Fruit fly (Drosophila melanogaster): Measurements from ENCODE around the gene CG7168.

The CG7168 gene

DNA sequence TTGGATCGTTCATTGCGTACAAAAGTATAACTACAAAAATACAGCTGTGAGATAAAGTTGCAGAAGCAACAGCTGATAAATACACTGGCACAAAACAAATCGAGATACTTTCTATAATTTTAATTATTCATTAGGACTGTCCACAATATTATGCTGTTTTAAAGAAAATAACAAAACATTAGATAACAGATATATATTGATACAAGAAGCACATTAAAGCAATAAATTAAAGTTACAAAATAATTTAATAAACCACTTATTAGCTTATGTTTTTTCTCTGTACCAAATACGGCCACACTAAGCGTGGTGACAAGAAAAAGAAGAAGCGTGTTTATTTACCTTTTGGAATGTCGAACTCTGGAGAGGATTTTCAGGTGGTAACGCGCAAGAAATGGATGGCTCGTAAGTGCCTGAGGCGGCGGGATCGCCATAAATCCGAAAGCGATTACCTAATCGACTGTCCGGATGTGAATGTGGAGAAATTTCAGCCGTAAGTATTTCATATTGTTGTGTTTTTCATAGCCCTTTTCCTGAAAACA is 5.6 kb downstream of the CG7168 start, which contains the start of the genes CG7988 and CG7183:
CG7988 (plus strand) TSS at position 316 of the 539 bp plus-strand sequence.
CG7183 (minus strand) TSS at position 489 of the 539 bp plus-strand sequence.
- peak; percentile 98 for TF ChIP-seq CG17801 (GFP tag; optimal IDR thresholded peaks at IDR 0.05; ENCODE audit: partially characterized antibody)

DNA sequence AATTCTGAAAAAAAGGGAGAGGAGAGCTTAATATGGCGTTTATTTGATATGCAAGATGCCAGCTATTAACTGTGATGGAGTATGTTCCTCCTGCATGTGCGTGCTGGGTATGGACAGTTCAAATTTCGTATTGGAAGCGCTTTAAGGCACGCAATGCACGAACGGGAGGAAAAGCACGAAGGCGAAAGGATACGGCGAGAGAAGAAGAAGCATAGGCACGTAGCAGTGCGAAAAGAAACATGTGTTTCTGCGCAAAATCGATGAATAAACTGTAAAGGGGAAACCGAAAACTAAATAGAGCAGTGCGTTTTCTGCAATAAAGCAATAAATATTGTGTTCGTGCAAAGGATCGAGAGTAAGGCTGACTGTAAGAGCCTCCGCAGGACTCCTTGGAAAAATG is 10.0 kb downstream of the CG7168 start, which contains the start of gene CG14314:
CG14314 (plus strand) TSS at position 243 of the 400 bp plus-strand sequence.
- TF ChIP-seq CG17801 (GFP tag; optimal IDR thresholded peaks at IDR 0.05; ENCODE audit: partially characterized antibody) = no peak

DNA sequence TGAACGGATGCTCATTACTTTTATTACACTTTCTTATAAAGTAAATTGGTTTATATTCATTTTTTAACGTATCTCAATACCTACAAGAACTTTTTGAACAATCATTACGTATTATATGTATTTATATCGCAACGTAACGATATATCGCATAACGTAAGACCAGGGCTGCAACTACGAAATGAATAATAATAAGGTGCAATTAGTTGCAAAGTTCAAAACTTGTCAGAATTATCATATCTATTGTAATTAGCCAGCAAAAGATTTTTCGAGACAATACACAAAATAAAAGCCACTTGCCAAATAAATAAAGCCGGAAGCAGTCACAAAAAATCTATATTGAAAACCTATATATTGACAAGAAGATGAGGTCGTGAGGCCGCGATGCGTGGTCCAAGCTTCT is 10.6 kb downstream of the CG7168 start:
- peak; percentile 36 for TF ChIP-seq CG17801 (GFP tag; optimal IDR thresholded peaks at IDR 0.05; ENCODE audit: partially characterized antibody)

DNA sequence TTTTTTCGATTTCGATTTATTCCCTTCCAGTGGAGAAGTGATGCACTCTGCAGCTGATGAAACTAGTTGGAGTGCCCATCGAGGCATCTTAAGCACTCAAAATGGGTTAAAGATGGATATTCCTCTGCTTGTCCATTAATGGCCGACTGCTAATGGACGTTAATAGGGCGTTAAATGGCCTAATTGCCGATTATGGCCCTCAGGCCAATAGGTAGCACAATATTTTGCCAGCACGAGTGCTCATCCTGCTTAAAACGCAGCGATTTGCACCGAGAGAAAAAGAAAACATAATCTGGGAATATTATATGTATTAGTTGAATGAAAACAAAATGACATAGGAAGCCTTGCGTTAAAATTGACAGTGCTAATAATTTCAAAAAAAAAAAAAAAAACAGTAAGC is 17.4 kb downstream of the CG7168 start, which contains the start of gene CG44158:
CG44158 (plus strand) TSS at position 301 of the 400 bp plus-strand sequence.
- no peak for TF ChIP-seq CG17801 (GFP tag; optimal IDR thresholded peaks at IDR 0.05; ENCODE audit: partially characterized antibody)

DNA sequence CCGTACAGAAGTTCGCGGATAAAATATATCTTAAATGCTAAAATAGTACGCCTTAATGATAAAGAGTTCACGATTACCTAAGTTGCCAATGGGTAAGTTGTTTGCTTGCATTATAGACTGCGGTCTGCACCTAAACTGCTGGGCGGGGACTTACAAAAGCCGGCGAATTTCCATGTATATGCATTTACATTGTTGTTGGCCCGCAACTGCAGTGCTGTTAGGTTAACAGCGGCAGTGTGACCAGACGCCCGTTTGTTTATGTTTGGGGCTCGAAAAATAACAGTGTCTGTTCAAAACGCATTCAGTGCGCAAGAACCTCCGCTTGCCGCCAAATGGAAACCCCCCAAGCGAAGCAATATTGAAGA is 26.0 kb downstream of the CG7168 start:
- TF ChIP-seq CG17801 (GFP tag; optimal IDR thresholded peaks at IDR 0.05; ENCODE audit: partially characterized antibody) = no peak

DNA sequence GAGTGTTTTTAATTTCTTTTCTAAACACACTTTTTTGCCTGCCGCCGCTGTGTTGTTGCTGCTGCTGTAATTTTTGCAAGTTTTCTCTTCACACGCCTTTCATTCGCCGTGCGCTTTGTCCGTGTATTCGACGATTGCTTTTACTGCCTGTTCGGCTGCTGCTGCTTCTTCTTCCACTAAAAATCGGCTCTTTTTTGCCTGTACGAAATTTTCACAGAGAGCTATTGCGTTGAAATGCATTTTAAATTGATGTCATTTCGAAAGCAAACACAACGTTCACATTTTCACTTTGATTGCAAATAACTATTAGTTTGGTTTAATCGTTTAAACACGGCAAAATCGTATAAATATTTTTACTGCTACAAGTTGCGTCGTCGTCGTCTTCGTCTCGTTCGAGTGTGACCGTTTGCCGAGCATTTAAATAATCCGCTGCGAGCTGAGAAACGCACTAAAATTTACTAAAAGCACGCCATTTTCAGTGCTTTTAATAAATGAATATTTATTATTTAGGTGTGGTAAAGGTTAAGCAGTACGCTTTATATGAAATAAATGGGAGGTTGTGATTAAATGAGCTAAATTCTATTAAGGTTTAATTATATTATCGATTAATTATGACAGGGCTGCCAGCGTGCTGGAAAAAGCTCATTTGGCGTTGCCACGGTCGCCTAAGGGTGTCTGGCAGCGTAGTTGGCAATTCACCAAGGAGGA is 26.6 kb downstream of the CG7168 start, which contains the start of the genes Ssdp and CG7985:
Ssdp (minus strand) TSS at position 419 of the 708 bp plus-strand sequence.
CG7985 (plus strand) TSS at position 681 of the 708 bp plus-strand sequence.
- no peak for TF ChIP-seq CG17801 (GFP tag; optimal IDR thresholded peaks at IDR 0.05; ENCODE audit: partially characterized antibody)

DNA sequence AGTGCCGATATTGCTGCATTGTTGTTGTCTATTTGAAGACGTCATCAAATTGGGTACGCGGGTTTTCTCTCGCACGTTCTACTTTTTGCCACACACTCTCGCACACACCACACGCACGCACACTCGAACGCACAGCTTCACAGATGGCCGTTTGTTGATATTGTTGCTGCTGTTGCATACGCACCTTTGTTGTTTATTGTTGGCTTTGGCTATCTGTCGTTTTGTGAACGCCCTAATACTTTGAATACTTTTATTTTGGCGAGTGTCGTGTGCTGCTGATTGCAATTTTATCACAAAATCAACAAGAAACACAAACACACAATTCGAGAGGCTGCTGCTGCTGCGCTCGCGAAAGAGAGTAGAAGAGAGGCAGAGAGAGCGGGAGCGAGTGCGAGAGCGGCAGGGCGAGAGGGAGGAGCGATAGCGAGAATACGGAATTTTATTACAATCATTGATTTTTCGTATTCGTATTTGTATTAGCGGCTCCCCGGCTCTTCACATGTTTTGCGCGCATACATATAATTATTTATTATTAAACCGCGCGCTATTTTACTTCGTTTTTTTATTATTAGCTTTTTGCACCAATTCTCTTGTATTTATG is 27.3 kb downstream of the CG7168 start:
- peak; percentile 61 for TF ChIP-seq CG17801 (GFP tag; optimal IDR thresholded peaks at IDR 0.05; ENCODE audit: partially characterized antibody)

DNA sequence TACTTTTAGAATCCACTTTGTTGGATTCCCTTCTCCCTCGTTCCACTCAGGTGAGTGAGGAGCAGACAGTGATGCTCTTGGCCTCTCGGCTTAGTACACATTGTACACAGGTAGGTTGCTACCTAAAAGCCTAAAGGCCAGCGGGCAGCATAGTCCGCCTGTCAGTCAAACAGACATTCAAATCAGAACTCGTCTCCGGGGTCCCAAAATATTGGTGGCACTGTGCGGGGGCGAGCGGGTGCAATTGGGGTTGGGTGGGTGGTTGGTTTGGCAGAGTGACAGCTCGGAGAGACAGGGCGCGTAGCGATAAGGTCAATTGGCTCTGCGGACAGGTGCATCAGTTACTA is 28.1 kb downstream of the CG7168 start:
- TF ChIP-seq CG17801 (GFP tag; optimal IDR thresholded peaks at IDR 0.05; ENCODE audit: partially characterized antibody) = no peak

DNA sequence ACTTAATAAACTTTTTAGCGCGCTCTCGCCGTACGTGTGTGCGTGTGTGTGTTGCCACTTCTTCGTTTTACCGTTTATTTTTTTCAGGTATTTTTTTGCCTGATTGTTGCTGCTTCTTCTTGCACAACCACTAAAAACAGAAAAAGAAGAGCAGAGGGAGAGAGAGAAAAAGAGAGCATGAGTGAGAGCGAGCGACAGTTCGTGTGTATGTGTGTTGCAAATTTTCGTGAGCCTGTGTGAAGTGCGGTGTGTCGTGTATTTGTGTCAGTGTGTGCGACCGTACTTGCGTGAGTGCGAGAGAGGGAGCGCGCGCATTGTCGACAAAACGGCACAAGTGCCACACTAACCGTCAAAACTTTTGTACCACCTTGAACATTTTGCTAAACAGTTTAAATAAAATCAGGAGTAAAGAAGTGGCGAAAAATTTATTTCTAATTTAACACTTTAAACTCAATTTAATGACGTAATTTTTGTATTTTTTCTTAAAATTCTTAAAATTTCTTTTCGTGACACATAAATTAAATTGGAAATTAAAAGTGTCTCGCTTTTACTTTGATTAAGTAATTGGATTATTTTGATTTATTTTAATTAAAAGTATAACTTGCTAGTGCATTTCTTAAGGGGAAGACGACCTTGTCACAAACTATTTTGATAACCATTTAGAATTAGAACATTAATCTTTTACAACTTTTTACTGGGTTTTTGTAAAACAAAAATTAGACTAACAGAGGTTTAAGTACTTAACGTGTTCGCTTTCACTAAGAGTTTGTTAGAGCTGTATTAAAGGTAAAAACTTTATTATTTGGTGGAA is 28.7 kb downstream of the CG7168 start:
- TF ChIP-seq CG17801 (GFP tag; optimal IDR thresholded peaks at IDR 0.05; ENCODE audit: partially characterized antibody) = peak; percentile 93

DNA sequence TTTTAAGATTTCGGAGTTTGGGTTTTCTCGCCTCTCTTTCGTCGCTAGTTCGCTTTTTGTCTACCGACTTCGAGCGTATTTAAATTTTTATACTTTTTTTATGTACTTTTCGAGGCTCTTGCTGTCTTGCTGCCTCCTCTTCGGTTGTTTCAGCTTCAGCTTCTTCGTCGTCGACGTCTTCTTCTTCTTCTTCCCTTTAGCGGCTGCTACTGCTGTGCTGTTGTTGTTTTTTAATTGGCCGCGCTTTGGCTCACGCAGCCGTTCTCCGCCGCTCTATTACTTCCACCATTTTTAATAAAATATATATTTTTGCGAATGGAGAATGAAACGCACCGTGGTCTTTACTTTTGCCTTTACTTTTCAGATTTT is 29.3 kb downstream of the CG7168 start:
- TF ChIP-seq CG17801 (GFP tag; optimal IDR thresholded peaks at IDR 0.05; ENCODE audit: partially characterized antibody) = no peak

DNA sequence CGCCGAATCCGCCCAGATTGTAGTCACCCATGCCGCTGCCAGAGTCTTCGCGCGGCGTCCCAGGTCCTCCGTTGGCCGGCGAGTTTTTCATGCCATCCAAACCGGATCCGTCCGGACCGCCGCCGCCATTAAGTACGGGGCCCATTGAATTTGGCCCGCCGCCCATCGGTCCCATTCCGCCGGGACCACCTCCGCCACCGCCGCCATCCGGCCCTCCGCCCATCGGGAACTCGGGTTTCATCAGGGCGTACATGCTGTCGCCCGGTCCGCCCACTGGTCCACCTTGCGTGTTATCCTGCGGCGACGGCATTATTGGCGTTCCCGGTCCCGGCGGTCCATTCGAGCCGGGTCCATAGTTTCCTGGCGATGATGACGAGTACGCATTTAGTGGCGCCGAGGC is 30.6 kb downstream of the CG7168 start:
- no peak for TF ChIP-seq CG17801 (GFP tag; optimal IDR thresholded peaks at IDR 0.05; ENCODE audit: partially characterized antibody)

DNA sequence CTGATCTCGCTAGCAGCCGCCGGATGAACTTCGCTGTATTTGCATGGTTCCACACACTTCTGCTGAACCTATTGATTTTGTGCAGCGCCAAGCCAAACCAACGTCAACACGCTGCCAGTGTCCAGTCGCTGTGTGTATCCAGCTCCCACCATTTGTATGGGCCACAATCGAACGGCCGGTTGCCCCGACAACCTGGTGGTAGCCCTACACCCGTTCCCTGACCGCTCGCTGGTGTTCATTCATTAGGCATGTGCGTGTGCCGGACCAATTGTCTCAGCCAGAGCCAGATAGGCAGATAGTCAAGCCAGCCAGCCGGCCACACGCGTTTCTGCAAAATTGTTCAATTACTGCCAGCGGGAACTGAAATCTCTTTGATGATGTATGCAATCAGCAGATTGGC is 34.0 kb downstream of the CG7168 start, which contains the start of gene CG14313:
CG14313 (minus strand) TSS at position 101 of the 400 bp plus-strand sequence.
- TF ChIP-seq CG17801 (GFP tag; optimal IDR thresholded peaks at IDR 0.05; ENCODE audit: partially characterized antibody) = no peak

DNA sequence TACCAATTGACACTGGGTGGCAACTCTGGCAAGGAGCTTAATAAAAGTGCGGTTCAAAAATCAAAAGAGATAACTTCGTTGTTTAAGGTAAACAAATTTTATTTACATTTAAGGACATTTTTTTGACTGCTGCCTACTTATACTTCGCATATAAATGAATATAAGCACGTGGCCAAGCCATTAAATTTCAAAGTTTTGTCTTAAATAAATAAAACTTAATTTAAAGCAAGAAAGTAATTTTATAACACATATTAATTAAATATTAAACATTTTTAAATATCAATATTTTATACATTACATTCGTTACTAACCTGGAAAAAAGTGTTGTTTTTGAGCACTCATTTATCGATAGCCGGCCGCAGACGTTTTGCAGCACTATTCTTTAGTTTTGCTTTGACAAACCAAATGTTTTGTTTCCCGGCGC is 37.2 kb downstream of the CG7168 start, which contains the start of the genes CG12321 and MED17:
CG12321 (minus strand) TSS at position 6 of the 424 bp plus-strand sequence.
MED17 (plus strand) TSS at position 371 of the 424 bp plus-strand sequence.
- peak; percentile 85 for TF ChIP-seq CG17801 (GFP tag; optimal IDR thresholded peaks at IDR 0.05; ENCODE audit: partially characterized antibody)

DNA sequence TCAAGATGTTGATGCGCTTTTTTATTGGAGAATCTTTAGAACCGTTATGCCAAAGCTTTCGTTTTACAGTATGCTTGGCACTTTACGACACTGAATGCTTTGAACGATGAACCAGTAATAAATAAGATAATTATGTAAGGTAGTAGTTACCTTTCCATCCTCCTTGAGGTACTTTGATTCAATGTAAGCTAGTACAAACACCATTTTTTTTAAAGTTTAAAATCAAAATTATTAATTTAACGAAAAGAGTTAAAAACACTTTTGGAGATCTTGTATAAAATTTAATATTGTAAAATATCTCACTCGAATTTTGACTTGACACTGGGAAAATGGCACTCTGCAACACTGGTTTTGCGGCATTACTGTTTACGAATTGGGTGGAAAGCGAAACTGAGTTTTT is 40.5 kb downstream of the CG7168 start, which contains the start of the genes Arp5 and CG7208:
Arp5 (plus strand) TSS at position 114 of the 400 bp plus-strand sequence.
CG7208 (minus strand) TSS at position 331 of the 400 bp plus-strand sequence.
- TF ChIP-seq CG17801 (GFP tag; optimal IDR thresholded peaks at IDR 0.05; ENCODE audit: partially characterized antibody) = peak; percentile 86

DNA sequence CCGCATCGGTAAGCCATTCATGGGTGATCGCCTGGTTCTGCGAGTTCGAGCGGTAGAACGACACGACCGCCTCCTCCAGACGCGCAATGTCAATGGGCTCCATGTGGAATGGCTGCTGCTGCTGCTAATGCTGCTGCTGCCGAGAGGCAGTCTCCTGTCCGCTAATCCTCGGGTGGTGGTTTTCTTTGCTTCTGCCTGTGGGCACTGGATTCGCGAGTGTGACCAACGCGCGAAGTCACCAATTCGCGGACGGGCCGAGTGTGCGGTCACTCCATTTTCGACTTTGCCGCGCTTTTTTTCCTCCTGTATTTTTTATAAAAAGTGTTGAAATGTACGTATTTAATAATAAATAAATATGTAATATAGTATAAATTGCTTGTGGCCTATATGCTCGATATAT is 42.6 kb downstream of the CG7168 start, which contains the start of gene cdm:
cdm (minus strand) TSS at position 236 of the 400 bp plus-strand sequence.
- TF ChIP-seq CG17801 (GFP tag; optimal IDR thresholded peaks at IDR 0.05; ENCODE audit: partially characterized antibody) = peak; percentile 2

Data from ovary, adult (tissue).